Worm (Caenorhabditis elegans): ENCODE measurements around the gene F32D8.4.

ce11 chrV:10883478-10883877 lies 9.9 kb downstream of the F32D8.4 start, which contains the start of gene F32D8.2:
- TF ChIP-seq ets-4 (tag; optimal IDR thresholded peaks at IDR 0.05): no peak
- no peak for TF ChIP-seq tbx-2 (tag; optimal IDR thresholded peaks at IDR 0.05)
- no peak for TF ChIP-seq sox-4 (tag; optimal IDR thresholded peaks at IDR 0.05)
- TF ChIP-seq pha-2 (tag; optimal IDR thresholded peaks at IDR 0.05): no peak
- TF ChIP-seq pha-4 (tag; optimal IDR thresholded peaks at IDR 0.05): no peak
- TF ChIP-seq ama-1 (optimal IDR thresholded peaks at IDR 0.05): no peak
- no peak for TF ChIP-seq ceh-14 (tag; optimal IDR thresholded peaks at IDR 0.05)
- TF ChIP-seq nhr-11 (tag; optimal IDR thresholded peaks at IDR 0.05): no peak
- no peak for TF ChIP-seq dmd-4 (tag; optimal IDR thresholded peaks at IDR 0.05; ENCODE audit: borderline replicate concordance)
